Fruit fly (Drosophila melanogaster): Measurements from ENCODE around the gene emb.

The emb gene

dm6 chr2L:8370364-8371326, 32.7 kb upstream of the emb start, which contains the start of gene CG17292 (continued):
- TF ChIP-seq sob (GFP tag; IDR thresholded peaks at IDR 0.05) = peak; percentile 86
- TF ChIP-seq CG1602 (GFP tag; optimal IDR thresholded peaks at IDR 0.05) = no peak
- no peak for TF ChIP-seq CG17829 (tag; optimal IDR thresholded peaks at IDR 0.05)
- peak; percentile 77; the same call in 1 of the 2 replicates for TF ChIP-seq Awh (GFP tag; IDR thresholded peaks at IDR 0.05)
- TF ChIP-seq sc (optimal IDR thresholded peaks at IDR 0.05) = no peak
- no peak for TF ChIP-seq sc (GFP tag; optimal IDR thresholded peaks at IDR 0.05)
- TF ChIP-seq CG10274 (GFP tag; optimal IDR thresholded peaks at IDR 0.05) = peak; percentile 13
- TF ChIP-seq Sin3A (optimal IDR thresholded peaks at IDR 0.05) = no peak
- peak; percentile 85 for TF ChIP-seq inv (GFP tag; IDR thresholded peaks at IDR 0.05; ENCODE audit: partially characterized antibody)
- TF ChIP-seq CG30431 (GFP tag; optimal IDR thresholded peaks at IDR 0.05) = no peak
- TF ChIP-seq CG31441 (GFP tag; IDR thresholded peaks at IDR 0.05) = 0 out of 2 replicates have a peak, but pooled peaks have one; percentile 11
- TF ChIP-seq CG8290 (GFP tag; optimal IDR thresholded peaks at IDR 0.05) = no peak
- TF ChIP-seq CG8290 (tag; optimal IDR thresholded peaks at IDR 0.05) = peak in 1 of 2 experiments; percentile 88
- TF ChIP-seq nmo (GFP tag; optimal IDR thresholded peaks at IDR 0.05) = no peak
- TF ChIP-seq Chrac-16 (GFP tag; optimal IDR thresholded peaks at IDR 0.05) = no peak
- TF ChIP-seq bowl (GFP tag; IDR thresholded peaks at IDR 0.05) = peak; percentile 59; the same call in 1 of the 2 replicates
- peak; percentile 50 for TF ChIP-seq CG11398 (GFP tag; optimal IDR thresholded peaks at IDR 0.05)
- TF ChIP-seq Max (GFP tag; optimal IDR thresholded peaks at IDR 0.05) = no peak
- TF ChIP-seq cg (GFP tag; optimal IDR thresholded peaks at IDR 0.05) = peak; percentile 51
- TF ChIP-seq CG32772 (GFP tag; IDR thresholded peaks at IDR 0.05) = peak; percentile 31; the same call in 1 of the 2 replicates
- no peak for TF ChIP-seq CG2199 (GFP tag; IDR thresholded peaks at IDR 0.05)
- TF ChIP-seq CG17359 (tag; optimal IDR thresholded peaks at IDR 0.05) = peak; percentile 38
- no peak for TF ChIP-seq CG9609 (GFP tag; optimal IDR thresholded peaks at IDR 0.05)
- no peak for TF ChIP-seq Ets65A (GFP tag)
- TF ChIP-seq tio (GFP tag; optimal IDR thresholded peaks at IDR 0.05) = no peak
- peak; percentile 11 for TF ChIP-seq CG17186 (GFP tag; optimal IDR thresholded peaks at IDR 0.05)
- TF ChIP-seq CG2712 (tag; optimal IDR thresholded peaks at IDR 0.05) = peak; percentile 15
- peak; percentile 94 for TF ChIP-seq exex (tag; optimal IDR thresholded peaks at IDR 0.05)
- TF ChIP-seq CG8359 (GFP tag; optimal IDR thresholded peaks at IDR 0.05; ENCODE audit: borderline replicate concordance) = no peak
- no peak for TF ChIP-seq Camta (GFP tag; optimal IDR thresholded peaks at IDR 0.05)
- no peak for TF ChIP-seq hth (optimal IDR thresholded peaks at IDR 0.05)
- peak; percentile 80 for TF ChIP-seq CG16813 (GFP tag; IDR thresholded peaks at IDR 0.05; ENCODE audit: partially characterized antibody)
- TF ChIP-seq unc-4 (GFP tag; IDR thresholded peaks at IDR 0.05; ENCODE audit: partially characterized antibody) = peak; percentile 89
- no peak for TF ChIP-seq CG12236 (GFP tag; optimal IDR thresholded peaks at IDR 0.05)
- peak; percentile 97 for TF ChIP-seq Nf-YC (tag; optimal IDR thresholded peaks at IDR 0.05)
- TF ChIP-seq Ets97D (GFP tag; optimal IDR thresholded peaks at IDR 0.05) = peak; percentile 36
- peak; percentile 56 for TF ChIP-seq CG18599 (GFP tag; optimal IDR thresholded peaks at IDR 0.05)
- peak; percentile 37 for TF ChIP-seq sisA (GFP tag; IDR thresholded peaks at IDR 0.05)
- TF ChIP-seq yki (optimal IDR thresholded peaks at IDR 0.05) = no peak
- TF ChIP-seq salm (tag; optimal IDR thresholded peaks at IDR 0.05) = no peak
- no peak for TF ChIP-seq Poxn (GFP tag; IDR thresholded peaks at IDR 0.05)
- peak; percentile 66 for TF ChIP-seq E2f2 (GFP tag; IDR thresholded peaks at IDR 0.05)
- TF ChIP-seq Asciz (GFP tag; optimal IDR thresholded peaks at IDR 0.05) = peak; percentile 23
- TF ChIP-seq NC2α (GFP tag; optimal IDR thresholded peaks at IDR 0.05) = peak; percentile 19
- TF ChIP-seq fru (optimal IDR thresholded peaks at IDR 0.05) = no peak
- no peak for TF ChIP-seq CG8281 (tag; optimal IDR thresholded peaks at IDR 0.05)
- TF ChIP-seq CG42726 (GFP tag; IDR thresholded peaks at IDR 0.05; ENCODE audit: partially characterized antibody) = peak; percentile 74
- no peak for TF ChIP-seq p53 (GFP tag; optimal IDR thresholded peaks at IDR 0.05)
- TF ChIP-seq Elba2 (GFP tag; optimal IDR thresholded peaks at IDR 0.05) = no peak
- no peak for TF ChIP-seq dm (GFP tag; optimal IDR thresholded peaks at IDR 0.05)
